Worm (Caenorhabditis elegans): Measurements from ENCODE around the gene C44H9.7.

C44H9.7 gene

ce11 chrV:12882370-12882769, 27.7 kb upstream of the C44H9.7 start:
- TF ChIP-seq ceh-90 (tag; optimal IDR thresholded peaks at IDR 0.05): no peak
- TF ChIP-seq efl-1 (optimal IDR thresholded peaks at IDR 0.05): no peak
- TF ChIP-seq efl-1 (GFP tag; optimal IDR thresholded peaks at IDR 0.05 in 1 of 2): peak in 1 of 2 experiments; percentile 63

ce11 chrV:12881396-12881795, 26.7 kb upstream of the C44H9.7 start:
- TF ChIP-seq nhr-12 (tag; optimal IDR thresholded peaks at IDR 0.05) (no peak), efl-1 (optimal IDR thresholded peaks at IDR 0.05) (no peak), efl-1 (GFP tag; optimal IDR thresholded peaks at IDR 0.05 in 1 of 2) (peak in 1 of 2 experiments; percentile 85)

ce11 chrV:12879349-12879748, 24.7 kb upstream of the C44H9.7 start:
- TF ChIP-seq sox-4 (tag; optimal IDR thresholded peaks at IDR 0.05) (no peak), blmp-1 (tag; optimal IDR thresholded peaks at IDR 0.05) (peak; percentile 51)

ce11 chrV:12877579-12877978, 22.9 kb upstream of the C44H9.7 start:
- TF ChIP-seq aha-1 (tag; optimal IDR thresholded peaks at IDR 0.05) (no peak), swsn-7 (tag; optimal IDR thresholded peaks at IDR 0.05) (no peak), Y116A8C.19 (tag; optimal IDR thresholded peaks at IDR 0.05; ENCODE audit: borderline replicate concordance) (no peak)

- TF ChIP-seq skn-1 (tag; optimal IDR thresholded peaks at IDR 0.05) (no peak), unc-130 (tag; optimal IDR thresholded peaks at IDR 0.05) (no peak), lin-35 (GFP tag; optimal IDR thresholded peaks at IDR 0.05) (peak in 1 of 2 experiments; percentile 40), fos-1 (tag; optimal IDR thresholded peaks at IDR 0.05) (no peak), nhr-77 (tag; optimal IDR thresholded peaks at IDR 0.05) (no peak), nhr-20 (tag; optimal IDR thresholded peaks at IDR 0.05) (peak; percentile 2), sptf-1 (tag; optimal IDR thresholded peaks at IDR 0.05) (no peak), elt-2 (tag; optimal IDR thresholded peaks at IDR 0.05) (peak; percentile 71), vab-15 (tag; optimal IDR thresholded peaks at IDR 0.05) (no peak), lin-15B (tag; optimal IDR thresholded peaks at IDR 0.05) (no peak), egl-13 (tag; optimal IDR thresholded peaks at IDR 0.05) (no peak)
These were observed 22.0 kb upstream of the C44H9.7 start for ce11 chrV:12876708-12877107.

- no peak for TF ChIP-seq vab-15 (tag; optimal IDR thresholded peaks at IDR 0.05)
- TF ChIP-seq C04F5.9 (tag; optimal IDR thresholded peaks at IDR 0.05): no peak
- TF ChIP-seq nhr-237 (tag; optimal IDR thresholded peaks at IDR 0.05): no peak
- TF ChIP-seq jun-1 (tag; optimal IDR thresholded peaks at IDR 0.05): no peak
- no peak for TF ChIP-seq snu-23 (GFP tag; optimal IDR thresholded peaks at IDR 0.05)
- TF ChIP-seq zip-4 (GFP tag; optimal IDR thresholded peaks at IDR 0.05): no peak
- TF ChIP-seq unc-98 (GFP tag; IDR thresholded peaks at IDR 0.05): no peak
- no peak for TF ChIP-seq ces-1 (GFP tag; optimal IDR thresholded peaks at IDR 0.05)
- TF ChIP-seq blmp-1 (tag; optimal IDR thresholded peaks at IDR 0.05): peak; percentile 89
- TF ChIP-seq irx-1 (tag; optimal IDR thresholded peaks at IDR 0.05): no peak
- no peak for TF ChIP-seq lin-15B (tag; optimal IDR thresholded peaks at IDR 0.05)
- TF ChIP-seq ceh-88 (GFP tag; IDR thresholded peaks at IDR 0.05): no peak
- TF ChIP-seq lin-35 (GFP tag; optimal IDR thresholded peaks at IDR 0.05): no peak
- peak; percentile 52 for TF ChIP-seq nhr-85 (tag)
- no peak for TF ChIP-seq unc-86 (tag; optimal IDR thresholded peaks at IDR 0.05)
These were observed 21.2 kb upstream of the C44H9.7 start for ce11 chrV:12875850-12876249.

- TF ChIP-seq xbp-1 (tag; optimal IDR thresholded peaks at IDR 0.05) (no peak), fkh-8 (tag; optimal IDR thresholded peaks at IDR 0.05) (no peak), nhr-77 (tag; optimal IDR thresholded peaks at IDR 0.05) (no peak), alr-1 (tag; optimal IDR thresholded peaks at IDR 0.05; ENCODE audit: borderline replicate concordance) (no peak), efl-3 (GFP tag; optimal IDR thresholded peaks at IDR 0.05) (no peak), ets-5 (GFP tag; IDR thresholded peaks at IDR 0.05) (no peak)
These were observed 17.1 kb upstream of the C44H9.7 start, which contains the start of gene bus-19 for ce11 chrV:12871753-12872152. Gene bus-19 (plus strand): TSS chrV:12872053.
